Worm (Caenorhabditis elegans): ENCODE measurements around the gene T05G5.1.

T05G5.1 gene

DNA sequence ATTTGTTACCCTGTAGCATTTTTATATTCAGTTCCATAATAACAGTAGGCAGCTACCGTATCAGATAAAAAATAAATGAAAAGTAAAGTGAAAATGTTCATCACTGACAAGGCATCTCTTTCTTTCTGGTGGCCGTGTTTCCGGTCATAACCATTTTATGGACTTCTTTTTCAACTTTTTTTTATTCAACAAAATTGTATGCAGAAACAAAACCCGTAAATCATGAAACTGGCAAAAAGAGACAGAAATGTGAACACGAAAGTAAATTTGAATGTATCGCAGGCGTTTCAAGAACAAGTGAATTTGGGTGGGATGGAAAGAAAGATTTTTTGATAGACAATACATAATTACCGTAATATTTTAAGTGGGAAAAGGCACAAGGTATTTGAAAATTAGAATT lies 18.0 kb downstream of the T05G5.1 start, which contains the start of gene clec-162:
Gene clec-162, minus strand, starts transcription at position 101 of the 400 bp plus-strand sequence.
- TF ChIP-seq snpc-4 (tag; optimal IDR thresholded peaks at IDR 0.05): no peak
- no peak for TF ChIP-seq lin-39 (tag; optimal IDR thresholded peaks at IDR 0.05)
- no peak for TF ChIP-seq ztf-1 (GFP tag; conservative IDR thresholded peaks at IDR 0.05)
- no peak for TF ChIP-seq nhr-77 (tag; optimal IDR thresholded peaks at IDR 0.05)
- no peak for TF ChIP-seq nhr-23 (tag; optimal IDR thresholded peaks at IDR 0.05)
- no peak for TF ChIP-seq alr-1 (tag; optimal IDR thresholded peaks at IDR 0.05)
- no peak for TF ChIP-seq elt-1 (tag; optimal IDR thresholded peaks at IDR 0.05)
- no peak for TF ChIP-seq F13H6.1 (tag; optimal IDR thresholded peaks at IDR 0.05)
- TF ChIP-seq dmd-4 (tag; optimal IDR thresholded peaks at IDR 0.05): no peak
- no peak for TF ChIP-seq gmeb-1 (tag; optimal IDR thresholded peaks at IDR 0.05)
- no peak for TF ChIP-seq nhr-237 (tag; optimal IDR thresholded peaks at IDR 0.05)
- TF ChIP-seq nhr-6 (tag; optimal IDR thresholded peaks at IDR 0.05): no peak
- TF ChIP-seq aly-2 (tag; optimal IDR thresholded peaks at IDR 0.05): no peak
- TF ChIP-seq nhr-11 (tag; optimal IDR thresholded peaks at IDR 0.05): no peak
- TF ChIP-seq nhr-12 (tag; optimal IDR thresholded peaks at IDR 0.05): no peak
- TF ChIP-seq elt-3 (tag; optimal IDR thresholded peaks at IDR 0.05): no peak
- no peak for TF ChIP-seq Y55F3AM.14 (GFP tag; optimal IDR thresholded peaks at IDR 0.05)
- TF ChIP-seq blmp-1 (tag; optimal IDR thresholded peaks at IDR 0.05; ENCODE audit: insufficient read depth): no peak
- TF ChIP-seq nhr-129 (tag; optimal IDR thresholded peaks at IDR 0.05): no peak
- TF ChIP-seq nhr-21 (tag; optimal IDR thresholded peaks at IDR 0.05): no peak

DNA sequence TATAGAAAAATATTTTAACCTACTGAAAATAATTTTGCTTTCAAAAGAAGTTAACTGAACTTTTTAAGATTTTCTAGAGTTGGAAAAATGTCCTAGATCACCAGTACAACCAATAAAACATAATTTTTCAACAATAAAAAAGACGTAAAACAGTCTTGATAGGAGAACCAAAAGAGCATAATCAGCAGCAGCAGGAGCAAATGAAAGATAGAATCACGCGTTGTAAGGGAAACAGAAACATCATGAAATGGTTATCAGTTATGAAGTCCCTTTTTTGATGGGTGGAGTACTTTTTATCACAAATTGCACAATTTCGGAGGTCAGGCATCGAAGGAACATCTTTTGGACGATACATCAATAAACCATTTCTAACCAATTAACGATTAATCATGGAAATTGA lies 21.1 kb downstream of the T05G5.1 start:
- TF ChIP-seq ceh-16 (tag; optimal IDR thresholded peaks at IDR 0.05) (no peak), crh-2 (tag; optimal IDR thresholded peaks at IDR 0.05) (peak; percentile 60), nhr-77 (tag; optimal IDR thresholded peaks at IDR 0.05) (no peak), F13H6.1 (tag; optimal IDR thresholded peaks at IDR 0.05) (peak; percentile 23), R02D3.7 (tag; optimal IDR thresholded peaks at IDR 0.05) (no peak), skn-1 (tag; optimal IDR thresholded peaks at IDR 0.05) (no peak), sma-9 (GFP tag; optimal IDR thresholded peaks at IDR 0.05) (peak; percentile 71), sma-9 (tag; optimal IDR thresholded peaks at IDR 0.05) (no peak), gmeb-1 (tag; optimal IDR thresholded peaks at IDR 0.05) (peak; percentile 6), nhr-6 (tag; optimal IDR thresholded peaks at IDR 0.05) (no peak), fos-1 (tag; optimal IDR thresholded peaks at IDR 0.05) (peak; percentile 86), nhr-25 (tag; optimal IDR thresholded peaks at IDR 0.05) (no peak), lin-39 (tag; optimal IDR thresholded peaks at IDR 0.05) (no peak), unc-55 (GFP tag; optimal IDR thresholded peaks at IDR 0.05) (no peak), ceh-82 (tag; optimal IDR thresholded peaks at IDR 0.05) (no peak), nhr-11 (tag; optimal IDR thresholded peaks at IDR 0.05) (no peak)

DNA sequence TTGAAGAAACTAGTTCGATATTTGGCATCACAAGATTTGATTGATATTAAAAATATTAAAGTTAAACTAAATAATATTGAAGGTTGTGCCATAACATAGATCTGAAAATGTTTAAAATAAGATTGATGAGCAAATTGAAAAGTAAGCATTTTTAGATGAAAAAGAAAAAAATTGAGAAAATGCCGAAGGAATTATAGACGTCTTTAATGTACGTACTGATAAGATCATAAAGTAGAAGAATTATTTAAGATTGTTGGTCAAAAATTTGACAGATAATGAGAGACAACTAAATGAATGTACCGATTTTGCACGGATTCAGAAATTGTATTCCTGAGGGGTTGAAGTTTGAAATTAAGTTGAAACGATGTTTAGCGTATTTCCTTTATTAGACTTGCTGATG lies 22.9 kb downstream of the T05G5.1 start, which contains the start of gene ncx-7:
Gene ncx-7, minus strand, starts transcription at position 101 of the 400 bp plus-strand sequence.
- no peak for TF ChIP-seq nhr-23 (tag; optimal IDR thresholded peaks at IDR 0.05)

DNA sequence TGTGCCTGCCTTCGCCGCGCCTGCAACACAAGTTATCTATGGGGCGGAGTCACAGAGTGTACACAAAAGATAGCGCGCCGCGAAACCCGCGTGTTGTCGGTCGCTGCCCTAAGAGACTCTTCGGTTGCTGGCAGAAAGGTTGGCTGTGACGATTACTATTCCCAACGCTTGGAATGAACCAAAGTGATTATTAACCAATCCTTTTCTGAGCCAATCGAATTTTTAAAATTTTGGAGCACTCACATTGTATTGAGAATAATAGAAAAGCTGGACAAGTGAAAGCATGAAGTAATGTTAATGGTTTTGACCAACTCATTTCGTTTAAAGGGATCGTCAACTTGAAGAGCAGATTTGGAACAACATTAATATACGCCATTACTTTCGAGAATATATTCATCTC lies 25.9 kb downstream of the T05G5.1 start:
- TF ChIP-seq lin-39 (tag; optimal IDR thresholded peaks at IDR 0.05): no peak
- TF ChIP-seq gmeb-1 (tag; optimal IDR thresholded peaks at IDR 0.05): peak; percentile 79
- TF ChIP-seq ZK546.5 (tag; optimal IDR thresholded peaks at IDR 0.05): no peak
- TF ChIP-seq nhr-25 (tag; optimal IDR thresholded peaks at IDR 0.05): peak; percentile 53
- TF ChIP-seq sma-9 (GFP tag; optimal IDR thresholded peaks at IDR 0.05): peak; percentile 90
- no peak for TF ChIP-seq sma-9 (tag; optimal IDR thresholded peaks at IDR 0.05)
- peak; percentile 41 for TF ChIP-seq ceh-16 (tag; optimal IDR thresholded peaks at IDR 0.05)
- peak; percentile 10 for TF ChIP-seq nhr-129 (tag; optimal IDR thresholded peaks at IDR 0.05)
- no peak for TF ChIP-seq R02D3.7 (tag; optimal IDR thresholded peaks at IDR 0.05)
- TF ChIP-seq nhr-21 (tag; optimal IDR thresholded peaks at IDR 0.05): peak; percentile 64
- TF ChIP-seq nhr-77 (tag; optimal IDR thresholded peaks at IDR 0.05): peak; percentile 30
- TF ChIP-seq crh-2 (tag; optimal IDR thresholded peaks at IDR 0.05): peak; percentile 58
- peak; percentile 16 to 68 for TF ChIP-seq lsy-2 (tag; optimal IDR thresholded peaks at IDR 0.05)
- peak; percentile 8 for TF ChIP-seq lin-11 (tag; optimal IDR thresholded peaks at IDR 0.05)
- peak; percentile 98 for TF ChIP-seq ama-1 (optimal IDR thresholded peaks at IDR 0.05)
- TF ChIP-seq nhr-11 (tag; optimal IDR thresholded peaks at IDR 0.05): no peak
- TF ChIP-seq C34F6.9 (tag; optimal IDR thresholded peaks at IDR 0.05): no peak
- TF ChIP-seq Y55F3AM.14 (GFP tag; optimal IDR thresholded peaks at IDR 0.05): peak; percentile 27
- peak; percentile 85 for TF ChIP-seq sma-3 (GFP tag; optimal IDR thresholded peaks at IDR 0.05)
- peak in 1 of 2 experiments; percentile 42 for TF ChIP-seq mdl-1 (tag; optimal IDR thresholded peaks at IDR 0.05)
- TF ChIP-seq skn-1 (tag; optimal IDR thresholded peaks at IDR 0.05): no peak
- peak; percentile 58 for TF ChIP-seq fos-1 (tag; optimal IDR thresholded peaks at IDR 0.05)
- TF ChIP-seq mbf-1 (tag; optimal IDR thresholded peaks at IDR 0.05): no peak
- peak; percentile 98 for TF ChIP-seq snpc-4 (tag; optimal IDR thresholded peaks at IDR 0.05)
- TF ChIP-seq egl-27 (tag; optimal IDR thresholded peaks at IDR 0.05): peak; percentile 22
- TF ChIP-seq F13H6.1 (tag; optimal IDR thresholded peaks at IDR 0.05): peak; percentile 66
- TF ChIP-seq unc-62 (GFP tag; optimal IDR thresholded peaks at IDR 0.05): no peak

Data from whole organism, L2 larva.